Worm (Caenorhabditis elegans) whole organism, early embryonic: Measurements from ENCODE around the gene C07A9.5.

ENCODE experiments used
- B0310.2 ChIP-seq: sonication (generic microtip); optimal IDR thresholded peaks from 2 replicates; lab custom pipeline; 2016; ENCODE audit warnings: mild to moderate bottlenecking, missing genetic modification characterization, missing compliant biosample characterization
- F13C5.2 ChIP-seq: sonication (generic microtip); optimal IDR thresholded peaks from 2 replicates; lab custom pipeline; 2017; ENCODE audit warnings: mild to moderate bottlenecking, missing genetic modification characterization, inconsistent platforms, missing compliant biosample characterization
- aly-1 ChIP-seq: sonication (generic microtip); optimal IDR thresholded peaks from 2 replicates; lab custom pipeline; 2016; ENCODE audit warnings: missing genetic modification characterization, missing compliant biosample characterization
- ama-1 ChIP-seq: fragments of 150-350 bp; optimal IDR thresholded peaks from 2 replicates; lab custom pipeline; 2014
- ceh-13 ChIP-seq: fragments of 200-800 bp; sonication (Bioruptor generic); optimal IDR thresholded peaks from 2 replicates; lab custom pipeline; 2018; ENCODE audit warnings: mild to moderate bottlenecking, missing genetic modification characterization, missing compliant biosample characterization
- ceh-36 ChIP-seq: sonication (generic microtip); optimal IDR thresholded peaks from 2 replicates; lab custom pipeline; 2016; ENCODE audit warnings: missing genetic modification characterization, inconsistent platforms, missing compliant biosample characterization
- ets-7 ChIP-seq: sonication (generic microtip); optimal IDR thresholded peaks from 2 replicates; lab custom pipeline; 2016; ENCODE audit warnings: missing genotype, missing genetic modification characterization, missing compliant biosample characterization
- flt-1 ChIP-seq: fragments of 200-800 bp; sonication (Bioruptor generic); IDR thresholded peaks from 2 replicates; pipeline ENCODE4 v1.3.6; 2022; ENCODE audit warnings: missing genetic modification characterization, missing compliant biosample characterization
- hmbx-1 ChIP-seq: sonication (generic microtip); optimal IDR thresholded peaks from 2 replicates; lab custom pipeline; 2016; ENCODE audit warnings: mild to moderate bottlenecking, missing genetic modification characterization, missing compliant biosample characterization
- hmg-4 ChIP-seq: fragments of 200-800 bp; sonication (Bioruptor generic); optimal IDR thresholded peaks from 2 replicates; lab custom pipeline; 2018; ENCODE audit warnings: mild to moderate bottlenecking, missing genetic modification characterization, missing compliant biosample characterization
- hnd-1 ChIP-seq: sonication (generic microtip); optimal IDR thresholded peaks from 2 replicates; lab custom pipeline; 2016; ENCODE audit warnings: missing genetic modification characterization, missing compliant biosample characterization
- pes-1 ChIP-seq: fragments of 200-800 bp; sonication (Bioruptor generic); IDR thresholded peaks from 2 replicates; pipeline ENCODE4 v1.3.6; 2022; ENCODE audit warnings: missing genetic modification reagents, missing genetic modification characterization, missing compliant biosample characterization
- scrt-1 ChIP-seq: fragments of 200-800 bp; sonication (Bioruptor generic); IDR thresholded peaks from 2 replicates; pipeline ENCODE4 v1.3.6; 2022; ENCODE audit warnings: missing genetic modification characterization, missing compliant biosample characterization
- sea-1 ChIP-seq: fragments of 200-800 bp; sonication (Bioruptor generic); conservative IDR thresholded peaks from 2 replicates; pipeline ENCODE4 v1.3.6; 2022; ENCODE audit warnings: missing genetic modification characterization, missing compliant biosample characterization
- tbx-11 ChIP-seq: fragments of 200-800 bp; sonication (Bioruptor generic); IDR thresholded peaks from 2 replicates; pipeline ENCODE4 v1.3.6; 2022; ENCODE audit warnings: missing genetic modification characterization, missing compliant biosample characterization
- tbx-37 ChIP-seq: fragments of 200-800 bp; sonication (Bioruptor generic); conservative IDR thresholded peaks from 2 replicates; pipeline ENCODE4 v1.3.6; 2022; ENCODE audit warnings: missing genetic modification reagents, missing genetic modification characterization, missing compliant biosample characterization
- tra-4 ChIP-seq: sonication (generic microtip); optimal IDR thresholded peaks from 2 replicates; lab custom pipeline; 2017; ENCODE audit warnings: missing genetic modification characterization, missing compliant biosample characterization

C07A9.5 gene

ce11 chrIII:9669546-9669945, 13.1 kb downstream of the C07A9.5 start:
- no peak for TF ChIP-seq tbx-11 (GFP tag; lab: Robert Waterston, UW)
- TF ChIP-seq tbx-37: no peak
- no peak for TF ChIP-seq tra-4 (tag; lab: Kevin White, UChicago)
- TF ChIP-seq ama-1 (lab: Kevin White, UChicago): no peak
- no peak for TF ChIP-seq ets-7 (tag; lab: Kevin White, UChicago)
- no peak for TF ChIP-seq scrt-1 (GFP tag; lab: Robert Waterston, UW)
- no peak for TF ChIP-seq ceh-36
- no peak for TF ChIP-seq sea-1 (GFP tag; lab: Robert Waterston, UW)
- no peak for TF ChIP-seq hnd-1 (tag; lab: Kevin White, UChicago)

- no peak for TF ChIP-seq ceh-13 (GFP tag; lab: Kevin White, UChicago)
- TF ChIP-seq sea-1 (GFP tag; lab: Robert Waterston, UW): no peak
- peak; percentile 35; the same call in 1 of the 2 replicates for TF ChIP-seq pes-1 (GFP tag; lab: Robert Waterston, UW)
- TF ChIP-seq tbx-37: peak; percentile 31; the same call in 1 of the 2 replicates
- peak; percentile 86 for TF ChIP-seq hmg-4 (GFP tag; lab: Kevin White, UChicago)
- peak; percentile 19; the same call in 1 of the 2 replicates for TF ChIP-seq flt-1 (GFP tag; lab: Robert Waterston, UW)
- TF ChIP-seq ets-7 (tag; lab: Kevin White, UChicago): no peak
- no peak for TF ChIP-seq B0310.2 (tag; lab: Kevin White, UChicago)
- no peak for TF ChIP-seq tbx-11 (GFP tag; lab: Robert Waterston, UW)
- TF ChIP-seq ama-1 (lab: Kevin White, UChicago): no peak
- TF ChIP-seq F13C5.2: peak; percentile 67
- no peak for TF ChIP-seq hnd-1 (tag; lab: Kevin White, UChicago)
Measured at ce11 chrIII:9667591-9668265, 14.9 kb downstream of the C07A9.5 start, which contains the start of gene C07A9.9. TSS of gene C07A9.9 (minus strand) at chrIII:9667641.

ce11 chrIII:9666668-9667067, 16.0 kb downstream of the C07A9.5 start:
- TF ChIP-seq tbx-37: no peak
- TF ChIP-seq aly-1 (tag; lab: Kevin White, UChicago): no peak
- no peak for TF ChIP-seq hnd-1 (tag; lab: Kevin White, UChicago)
- TF ChIP-seq tra-4 (tag; lab: Kevin White, UChicago): no peak
- no peak for TF ChIP-seq ets-7 (tag; lab: Kevin White, UChicago)
- TF ChIP-seq pes-1 (GFP tag; lab: Robert Waterston, UW): no peak
- no peak for TF ChIP-seq ceh-36
- no peak for TF ChIP-seq B0310.2 (tag; lab: Kevin White, UChicago)
- no peak for TF ChIP-seq flt-1 (GFP tag; lab: Robert Waterston, UW)
- no peak for TF ChIP-seq hmg-4 (GFP tag; lab: Kevin White, UChicago)
- TF ChIP-seq hmbx-1: no peak
- no peak for TF ChIP-seq F13C5.2
- TF ChIP-seq tbx-11 (GFP tag; lab: Robert Waterston, UW): no peak
- TF ChIP-seq scrt-1 (GFP tag; lab: Robert Waterston, UW): no peak
- TF ChIP-seq ceh-13 (GFP tag; lab: Kevin White, UChicago): no peak
- no peak for TF ChIP-seq ama-1 (lab: Kevin White, UChicago)
- no peak for TF ChIP-seq sea-1 (GFP tag; lab: Robert Waterston, UW)

ce11 chrIII:9666239-9666638, 16.4 kb downstream of the C07A9.5 start:
- TF ChIP-seq flt-1 (GFP tag; lab: Robert Waterston, UW) (no peak), tra-4 (tag; lab: Kevin White, UChicago) (no peak), sea-1 (GFP tag; lab: Robert Waterston, UW) (no peak), B0310.2 (tag; lab: Kevin White, UChicago) (no peak), hmg-4 (GFP tag; lab: Kevin White, UChicago) (no peak), aly-1 (tag; lab: Kevin White, UChicago) (no peak), scrt-1 (GFP tag; lab: Robert Waterston, UW) (no peak), ets-7 (tag; lab: Kevin White, UChicago) (no peak), hnd-1 (tag; lab: Kevin White, UChicago) (no peak), ceh-13 (GFP tag; lab: Kevin White, UChicago) (no peak), ama-1 (lab: Kevin White, UChicago) (no peak), ceh-36 (no peak), hmbx-1 (no peak)

ce11 chrIII:9665490-9666179, 17.0 kb downstream of the C07A9.5 start:
- TF ChIP-seq tbx-37 (no peak), hmg-4 (GFP tag; lab: Kevin White, UChicago) (no peak), ceh-13 (GFP tag; lab: Kevin White, UChicago) (no peak), ama-1 (lab: Kevin White, UChicago) (no peak), ets-7 (tag; lab: Kevin White, UChicago) (no peak)

- no peak for TF ChIP-seq tra-4 (tag; lab: Kevin White, UChicago)
- TF ChIP-seq ama-1 (lab: Kevin White, UChicago): no peak
- no peak for TF ChIP-seq pes-1 (GFP tag; lab: Robert Waterston, UW)
- TF ChIP-seq hmg-4 (GFP tag; lab: Kevin White, UChicago): no peak
- no peak for TF ChIP-seq hnd-1 (tag; lab: Kevin White, UChicago)
- no peak for TF ChIP-seq F13C5.2
- no peak for TF ChIP-seq ceh-13 (GFP tag; lab: Kevin White, UChicago)
- no peak for TF ChIP-seq tbx-37
- no peak for TF ChIP-seq ceh-36
- no peak for TF ChIP-seq hmbx-1
- no peak for TF ChIP-seq tbx-11 (GFP tag; lab: Robert Waterston, UW)
- no peak for TF ChIP-seq scrt-1 (GFP tag; lab: Robert Waterston, UW)
- TF ChIP-seq B0310.2 (tag; lab: Kevin White, UChicago): no peak
- TF ChIP-seq ets-7 (tag; lab: Kevin White, UChicago): no peak
- TF ChIP-seq flt-1 (GFP tag; lab: Robert Waterston, UW): no peak
- TF ChIP-seq aly-1 (tag; lab: Kevin White, UChicago): no peak
Measured at ce11 chrIII:9664484-9665221, 18.0 kb downstream of the C07A9.5 start.
